Fruit fly (Drosophila melanogaster) whole organism, embryonic: ENCODE measurements around the gene Tcs3.

Source experiments
- CG10267 ChIP-seq: fragments of 200-800 bp; sonication (Bioruptor generic); optimal IDR thresholded peaks from 2 replicates; lab custom pipeline; 2018; ENCODE audit warnings: missing biosample characterization, mild to moderate bottlenecking, missing genetic modification characterization, moderate library complexity
- CG10543 ChIP-seq: fragments of 200-800 bp; sonication (Bioruptor generic); optimal IDR thresholded peaks from 3 replicates; lab custom pipeline; 2017; ENCODE audit warnings: missing biosample characterization, mild to moderate bottlenecking, missing genetic modification characterization, moderate library complexity
- CG11456 ChIP-seq: fragments of 200-800 bp; sonication (Bioruptor generic); IDR thresholded peaks from 3 replicates; pipeline ENCODE4 v1.3.6; 2022; ENCODE audit warnings: missing biosample characterization, missing genetic modification characterization
- CG13123 ChIP-seq: fragments of 200-800 bp; sonication (Bioruptor generic); optimal IDR thresholded peaks from 2 replicates; lab custom pipeline; 2016; ENCODE audit warnings: missing biosample characterization, missing genetic modification characterization
- CG13287 ChIP-seq: fragments of 200-800 bp; sonication (Bioruptor generic); IDR thresholded peaks from 2 replicates; pipeline ENCODE4 v1.3.6; 2022; ENCODE audit warnings: missing biosample characterization, missing genetic modification characterization; ENCODE audit not compliant: partially characterized antibody
- CG14860 ChIP-seq: fragments of 200-800 bp; sonication (Bioruptor generic); IDR thresholded peaks from 3 replicates; pipeline ENCODE4 v1.3.6; 2022; ENCODE audit warnings: missing biosample characterization, missing genetic modification characterization; ENCODE audit not compliant: partially characterized antibody
- CG17829 ChIP-seq: fragments of 200-800 bp; optimal IDR thresholded peaks from 2 replicates; lab custom pipeline; 2019; ENCODE audit warnings: missing biosample characterization, mild to moderate bottlenecking, missing genetic modification characterization, moderate library complexity
- CG17912 ChIP-seq: fragments of 200-800 bp; sonication (Bioruptor generic); optimal IDR thresholded peaks from 2 replicates; lab custom pipeline; 2018; ENCODE audit warnings: missing biosample characterization, mild to moderate bottlenecking, missing genetic modification characterization
- CG31441 ChIP-seq: fragments of 200-800 bp; sonication (Bioruptor generic); IDR thresholded peaks from 2 replicates; pipeline ENCODE4 v1.3.6; 2022; ENCODE audit warnings: missing biosample characterization, missing genetic modification characterization
- CG3726 ChIP-seq: fragments of 200-800 bp; sonication (Bioruptor generic); IDR thresholded peaks from 3 replicates; pipeline ENCODE4, ENCODE4 v1.3.6; 2022; ENCODE audit warnings: missing biosample characterization, missing genetic modification characterization
- CG6654 ChIP-seq: fragments of 200-800 bp; sonication (Bioruptor generic); optimal IDR thresholded peaks from 2 replicates; lab custom pipeline; 2017; ENCODE audit warnings: missing biosample characterization, mild to moderate bottlenecking, missing genetic modification characterization
- CG8089 ChIP-seq: fragments of 200-800 bp; sonication (Bioruptor generic); optimal IDR thresholded peaks from 3 replicates; lab custom pipeline; 2016; ENCODE audit warnings: missing biosample characterization, missing genetic modification characterization
- CG8388 ChIP-seq: fragments of 200-800 bp; sonication (Bioruptor generic); optimal IDR thresholded peaks from 2 replicates; lab custom pipeline; 2019; ENCODE audit warnings: missing biosample characterization, mild to moderate bottlenecking, missing genetic modification characterization, moderate library complexity
- Doc3 ChIP-seq: fragments of 200-800 bp; sonication (Bioruptor generic); IDR thresholded peaks from 3 replicates; pipeline ENCODE4 v1.3.6; 2022; ENCODE audit warnings: missing biosample characterization, missing genetic modification characterization; ENCODE audit not compliant: partially characterized antibody
- E2f2 ChIP-seq: fragments of 200-800 bp; sonication (Bioruptor generic); IDR thresholded peaks from 2 replicates; pipeline ENCODE4 v1.3.6; 2022; ENCODE audit warnings: missing biosample characterization, missing genetic modification characterization
- Ets65A ChIP-seq: fragments of 200-800 bp; sonication (Bioruptor generic); peaks from one replicate; lab custom pipeline; 2016; ENCODE audit warnings: missing biosample characterization, missing genetic modification characterization
- Fer1 ChIP-seq: fragments of 200-800 bp; sonication (Bioruptor generic); optimal IDR thresholded peaks from 2 replicates; lab custom pipeline; 2017; ENCODE audit warnings: missing biosample characterization, mild to moderate bottlenecking, missing genetic modification characterization
- Hr78 ChIP-seq, 2 experiments: fragments of 200-800 bp in 1 of 2; fragments of >200 bp in 1 of 2; sonication (Bioruptor generic) in 1 of 2; optimal IDR thresholded peaks; 2 replicates each; lab custom pipeline; 2017 to 2019; ENCODE audit warnings: missing biosample characterization in 2 of 2, missing genetic modification characterization in 2 of 2, mild to moderate bottlenecking in 1 of 2, moderate library complexity in 1 of 2
- Lim3 ChIP-seq: fragments of 200-800 bp; sonication (Bioruptor generic); IDR thresholded peaks from 2 replicates; pipeline ENCODE4 v1.3.6; 2022; ENCODE audit warnings: missing biosample characterization, missing genetic modification characterization
- Med ChIP-seq: fragments of 200-800 bp; sonication (Bioruptor generic); peaks from one replicate; lab custom pipeline; 2016; ENCODE audit warnings: missing biosample characterization, missing genetic modification characterization, mild to moderate bottlenecking, inconsistent platforms, moderate library complexity
- Mes4 ChIP-seq: fragments of 200-800 bp; sonication (Bioruptor generic); optimal IDR thresholded peaks from 2 replicates; lab custom pipeline; 2016; ENCODE audit warnings: missing biosample characterization, missing genetic modification characterization
- Vsx1 ChIP-seq: fragments of 200-800 bp; sonication (Bioruptor generic); optimal IDR thresholded peaks from 2 replicates; lab custom pipeline; 2017; ENCODE audit warnings: missing biosample characterization, mild to moderate bottlenecking, missing genetic modification characterization, missing genetic modification reagents
- al ChIP-seq: fragments of 200-800 bp; sonication (Bioruptor generic); IDR thresholded peaks from 2 replicates; pipeline ENCODE4 v1.3.6; 2022; ENCODE audit warnings: missing biosample characterization, missing genetic modification characterization
- br ChIP-seq: fragments of >200 bp; optimal IDR thresholded peaks from 2 replicates; lab custom pipeline; 2017
- cato ChIP-seq: fragments of 200-800 bp; sonication (Bioruptor generic); optimal IDR thresholded peaks from 2 replicates; lab custom pipeline; 2016; ENCODE audit warnings: missing biosample characterization, missing genetic modification characterization, borderline replicate concordance
- cg ChIP-seq: fragments of 200-800 bp; sonication (Bioruptor generic); optimal IDR thresholded peaks from 3 replicates; lab custom pipeline; 2019; ENCODE audit warnings: missing biosample characterization, mild to moderate bottlenecking, missing genetic modification characterization, moderate library complexity
- chif ChIP-seq, 2 experiments: fragments of 200-800 bp; sonication (Bioruptor generic); optimal IDR thresholded peaks; 3 replicates each; lab custom pipeline; 2016; ENCODE audit warnings: missing biosample characterization in 2 of 2, missing genetic modification characterization in 2 of 2
- chinmo ChIP-seq: fragments of 200-800 bp; sonication (Bioruptor generic); IDR thresholded peaks from 4 replicates; pipeline ENCODE4 v1.3.6; 2022; ENCODE audit warnings: missing biosample characterization, missing genetic modification characterization; ENCODE audit not compliant: partially characterized antibody
- crol ChIP-seq: fragments of 200-800 bp; sonication (Bioruptor generic); IDR thresholded peaks from 2 replicates; pipeline ENCODE4 v1.3.6; 2022; ENCODE audit warnings: missing biosample characterization, missing genetic modification characterization
- dysf ChIP-seq: fragments of 200-800 bp; sonication (Bioruptor generic); IDR thresholded peaks from 3 replicates; pipeline ENCODE4 v1.3.6; 2022; ENCODE audit warnings: missing biosample characterization, missing genetic modification characterization
- fd3F ChIP-seq: fragments of 200-800 bp; sonication (Bioruptor generic); optimal IDR thresholded peaks from 2 replicates; lab custom pipeline; 2018; ENCODE audit warnings: missing biosample characterization, mild to moderate bottlenecking, missing genetic modification characterization, moderate library complexity
- hbn ChIP-seq: fragments of 200-800 bp; sonication (Bioruptor generic); IDR thresholded peaks from 2 replicates; pipeline ENCODE4 v1.3.6; 2022; ENCODE audit warnings: missing biosample characterization, missing genetic modification characterization; ENCODE audit not compliant: partially characterized antibody
- maf-S ChIP-seq: fragments of 200-800 bp; sonication (Bioruptor generic); optimal IDR thresholded peaks from 2 replicates; lab custom pipeline; 2016; ENCODE audit warnings: missing biosample characterization, missing genetic modification characterization
- mam ChIP-seq: fragments of 200-800 bp; sonication (Bioruptor generic); optimal IDR thresholded peaks from 3 replicates; lab custom pipeline; 2016; ENCODE audit warnings: missing biosample characterization, missing genetic modification characterization
- pan ChIP-seq, 4 experiments: fragments of >200 bp in 3 of 4; fragments of 200-800 bp in 1 of 4; sonication (Bioruptor generic) in 1 of 4; optimal IDR thresholded peaks in 3 of 4; IDR thresholded peaks in 1 of 4; 2 replicates each; pipeline versions ENCODE4 v1.3.6 to Lab custom; 2017 to 2022; ENCODE audit warnings: missing biosample characterization in 2 of 4, missing genetic modification characterization in 2 of 4, mixed read lengths in 1 of 4
- pb ChIP-seq: fragments of 200-800 bp; sonication (Bioruptor generic); optimal IDR thresholded peaks from 3 replicates; lab custom pipeline; 2016; ENCODE audit warnings: missing biosample characterization, missing genetic modification characterization
- peb ChIP-seq: fragments of 200-800 bp; sonication (Bioruptor generic); IDR thresholded peaks from 2 replicates; pipeline ENCODE4 v1.3.6; 2022; ENCODE audit warnings: missing biosample characterization, missing genetic modification characterization
- prd ChIP-seq, 3 experiments: fragments of >200 bp in 2 of 3; fragments of 200-800 bp in 1 of 3; sonication (Bioruptor generic) in 1 of 3; optimal IDR thresholded peaks in 2 of 3; IDR thresholded peaks in 1 of 3; 2 replicates in 2 of 3; 3 replicates in 1 of 3; pipeline versions ENCODE4 v1.3.6 to Lab custom; 2017 to 2022; ENCODE audit warnings: missing biosample characterization in 1 of 3, missing genetic modification characterization in 1 of 3
- pzg ChIP-seq: fragments of 200-800 bp; sonication (Bioruptor generic); optimal IDR thresholded peaks from 3 replicates; lab custom pipeline; 2018; ENCODE audit warnings: missing biosample characterization, mild to moderate bottlenecking, missing genetic modification characterization, moderate library complexity
- sd ChIP-seq: fragments of 200-800 bp; sonication (Bioruptor generic); optimal IDR thresholded peaks from 3 replicates; lab custom pipeline; 2018; ENCODE audit warnings: missing biosample characterization, mild to moderate bottlenecking, missing genetic modification characterization, moderate library complexity
- sqz ChIP-seq: fragments of 200-800 bp; sonication (Bioruptor generic); optimal IDR thresholded peaks from 3 replicates; lab custom pipeline; 2018; ENCODE audit warnings: missing biosample characterization, mild to moderate bottlenecking, missing genetic modification characterization
- stwl ChIP-seq: fragments of 200-800 bp; sonication (Bioruptor generic); optimal IDR thresholded peaks from 3 replicates; lab custom pipeline; 2018; ENCODE audit warnings: missing biosample characterization, mild to moderate bottlenecking, missing genetic modification characterization, moderate library complexity
- sug ChIP-seq: fragments of 200-800 bp; optimal IDR thresholded peaks from 2 replicates; lab custom pipeline; 2019; ENCODE audit warnings: missing biosample characterization, mild to moderate bottlenecking, missing genetic modification characterization, moderate library complexity
- tna ChIP-seq: fragments of 200-800 bp; sonication (Bioruptor generic); IDR thresholded peaks from 2 replicates; pipeline ENCODE4 v1.3.6; 2022; ENCODE audit warnings: missing biosample characterization, missing genetic modification characterization; ENCODE audit not compliant: partially characterized antibody
- ttk ChIP-seq: fragments of 200-800 bp; sonication (Bioruptor generic); IDR thresholded peaks from 2 replicates; pipeline ENCODE4 v2.1.2; 2022; ENCODE audit warnings: missing biosample characterization, missing genetic modification characterization
- zfh1 ChIP-seq: fragments of 200-800 bp; sonication (Bioruptor generic); IDR thresholded peaks from 3 replicates; pipeline ENCODE4 v1.3.6; 2022; ENCODE audit warnings: missing biosample characterization, missing genetic modification characterization
- zfh2 ChIP-seq: fragments of 200-800 bp; sonication (Bioruptor generic); optimal IDR thresholded peaks from 2 replicates; lab custom pipeline; 2016; ENCODE audit warnings: missing biosample characterization, missing genetic modification characterization

Gene Tcs3

dm6 chr3L:16390793-16391192 lies 39.0 kb downstream of the Tcs3 start (continued):
- TF ChIP-seq stwl (tag; lab: Kevin White, UChicago) (peak; percentile 98), CG31441 (GFP tag; lab: Robert Waterston, UW) (0 out of 2 replicates have a peak, but pooled peaks have one; percentile 11), CG13123 (GFP tag; lab: Kevin White, UChicago) (no peak), CG14860 (GFP tag; lab: Robert Waterston, UW) (peak; percentile 23; the same call in 1 of the 3 replicates), sqz (GFP tag; lab: Kevin White, UChicago) (no peak), CG17829 (tag; lab: Kevin White, UChicago) (no peak), cato (no peak), maf-S (no peak), CG17912 (GFP tag; lab: Kevin White, UChicago) (no peak), pb (GFP tag; lab: Kevin White, UChicago) (no peak), CG13287 (GFP tag; lab: Robert Waterston, UW) (peak; percentile 67), pzg (GFP tag; lab: Kevin White, UChicago) (peak; percentile 9), Vsx1 (GFP tag; lab: Kevin White, UChicago) (no peak), hbn (GFP tag; lab: Robert Waterston, UW) (0 out of 2 replicates have a peak, but pooled peaks have one; percentile 16), E2f2 (peak; percentile 88), fd3F (no peak), CG8089 (GFP tag; lab: Kevin White, UChicago) (no peak), cg (no peak)

- TF ChIP-seq Ets65A (GFP tag; lab: Kevin White, UChicago) (peak; percentile 89), peb (no peak), chinmo (GFP tag; lab: Robert Waterston, UW) (0 out of 4 replicates have a peak, but pooled peaks have one; percentile 41), prd (optimal IDR thresholded peaks at IDR 0.05; lab: Kevin White, UChicago) (no peak), prd (GFP tag; IDR thresholded peaks at IDR 0.05; lab: Robert Waterston, UW) (no peak), pan (optimal IDR thresholded peaks at IDR 0.05; lab: Kevin White, UChicago) (no peak), pan (GFP tag; optimal IDR thresholded peaks at IDR 0.05 in 1 of 2, IDR thresholded peaks at IDR 0.05 in 1 of 2) (peak in 1 of 2 experiments; percentile 21), zfh1 (GFP tag; lab: Robert Waterston, UW) (0 out of 3 replicates have a peak, but pooled peaks have one; percentile 23), CG8388 (GFP tag; lab: Kevin White, UChicago) (no peak), dysf (GFP tag; lab: Robert Waterston, UW) (0 out of 3 replicates have a peak, but pooled peaks have one; percentile 20), al (GFP tag; lab: Robert Waterston, UW) (no peak), Med (GFP tag; lab: Kevin White, UChicago) (peak; percentile 28), CG10543 (no peak)
Measured at dm6 chr3L:16391257-16391656, 39.5 kb downstream of the Tcs3 start.

DNA sequence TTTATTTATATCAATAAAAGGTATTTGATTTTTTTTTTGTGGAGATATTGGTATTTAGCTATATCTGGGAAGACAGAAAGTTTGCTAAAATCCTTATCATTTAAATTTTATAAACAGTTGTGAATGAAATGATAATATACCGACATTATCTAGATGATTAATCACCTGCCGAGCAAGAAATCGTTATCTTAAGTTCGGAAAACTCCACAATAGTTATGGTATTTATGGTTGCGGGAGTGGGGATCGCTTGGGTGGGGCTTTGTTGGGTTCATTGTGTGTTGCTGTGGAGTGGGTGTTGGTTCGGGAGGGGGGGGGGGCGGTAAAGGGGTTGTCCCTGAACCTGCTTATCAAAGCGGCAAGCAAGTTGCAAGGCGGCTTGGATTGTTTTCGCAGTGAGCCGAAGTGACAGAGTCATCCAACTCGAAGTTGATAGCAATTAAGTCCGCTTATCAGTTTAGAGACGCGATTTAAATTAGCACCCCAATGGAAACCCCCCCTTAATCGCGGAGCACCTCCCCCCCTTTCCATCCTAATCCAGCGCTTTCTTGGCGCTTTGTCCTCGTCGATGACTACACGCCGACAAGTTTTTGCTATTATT lies 40.5 kb downstream of the Tcs3 start:
- TF ChIP-seq CG10267: no peak
- TF ChIP-seq CG6654 (GFP tag; lab: Kevin White, UChicago): no peak
- no peak for TF ChIP-seq chif (GFP tag; optimal IDR thresholded peaks at IDR 0.05; lab: Kevin White, UChicago)
- no peak for TF ChIP-seq zfh2 (GFP tag; lab: Kevin White, UChicago)
- TF ChIP-seq CG3726 (GFP tag; lab: Robert Waterston, UW): no peak
- peak; percentile 64 for TF ChIP-seq sd
- TF ChIP-seq crol (GFP tag; lab: Robert Waterston, UW): peak; percentile 63; the same call in 1 of the 2 replicates
- no peak for TF ChIP-seq Mes4
- 0 out of 3 replicates have a peak, but pooled peaks have one; percentile 4 for TF ChIP-seq CG11456 (GFP tag; lab: Robert Waterston, UW)
- TF ChIP-seq Doc3: no peak
- 0 out of 2 replicates have a peak, but pooled peaks have one; percentile 29 for TF ChIP-seq tna
- TF ChIP-seq Fer1: no peak
- no peak for TF ChIP-seq br (lab: Kevin White, UChicago)
- TF ChIP-seq ttk: no peak
- TF ChIP-seq Hr78 (GFP tag; optimal IDR thresholded peaks at IDR 0.05; lab: Kevin White, UChicago): peak in 1 of 2 experiments; percentile 62
- no peak for TF ChIP-seq Lim3 (GFP tag; lab: Robert Waterston, UW)
- no peak for TF ChIP-seq mam (GFP tag; lab: Kevin White, UChicago)
- peak; percentile 28 for TF ChIP-seq sug (tag; lab: Kevin White, UChicago)
